Fruit fly (Drosophila melanogaster): ENCODE measurements around the gene tty.

The tty gene

dm6 chrX:21369149-21369988, 29.9 kb upstream of the tty start (continued):
- TF ChIP-seq CG17802 (tag; optimal IDR thresholded peaks at IDR 0.05) (no peak), BtbVII (GFP tag; optimal IDR thresholded peaks at IDR 0.05) (no peak)

- TF ChIP-seq pzg (GFP tag; optimal IDR thresholded peaks at IDR 0.05) (peak; percentile 17), BEAF-32 (GFP tag; optimal IDR thresholded peaks at IDR 0.05) (peak; percentile 4), CG7928 (GFP tag; optimal IDR thresholded peaks at IDR 0.05) (no peak), bbx (GFP tag; IDR thresholded peaks at IDR 0.05; ENCODE audit: partially characterized antibody) (no peak), ERR (GFP tag; optimal IDR thresholded peaks at IDR 0.05) (no peak), Hr78 (GFP tag; optimal IDR thresholded peaks at IDR 0.05) (peak in 1 of 2 experiments; percentile 66), CG10321 (GFP tag; IDR thresholded peaks at IDR 0.05) (peak; percentile 68), Aef1 (GFP tag; IDR thresholded peaks at IDR 0.05) (0 out of 3 replicates have a peak, but pooled peaks have one; percentile 23), ftz-f1 (GFP tag; optimal IDR thresholded peaks at IDR 0.05) (peak; percentile 98), CG7357 (GFP tag; IDR thresholded peaks at IDR 0.05) (0 out of 3 replicates have a peak, but pooled peaks have one; percentile 31), CG3847 (GFP tag; IDR thresholded peaks at IDR 0.05) (peak; percentile 20; the same call in 1 of the 2 replicates), sna (GFP tag; IDR thresholded peaks at IDR 0.05; ENCODE audit: partially characterized antibody) (0 out of 2 replicates have a peak, but pooled peaks have one; percentile 37), CG1233 (GFP tag; optimal IDR thresholded peaks at IDR 0.05) (no peak), kni (GFP tag; optimal IDR thresholded peaks at IDR 0.05) (peak; percentile 73), CG12769 (tag; optimal IDR thresholded peaks at IDR 0.05) (peak; percentile 43), ci (GFP tag; IDR thresholded peaks at IDR 0.05) (no peak), sima (GFP tag; optimal IDR thresholded peaks at IDR 0.05) (no peak), sob (GFP tag; IDR thresholded peaks at IDR 0.05) (0 out of 2 replicates have a peak, but pooled peaks have one; percentile 29), Sry-β (GFP tag; optimal IDR thresholded peaks at IDR 0.05) (no peak), hth (optimal IDR thresholded peaks at IDR 0.05) (no peak), CG13287 (GFP tag; IDR thresholded peaks at IDR 0.05; ENCODE audit: partially characterized antibody) (peak; percentile 20; the same call in 1 of the 2 replicates), Sry-δ (GFP tag; optimal IDR thresholded peaks at IDR 0.05) (peak; percentile 35), B-H2 (GFP tag; optimal IDR thresholded peaks at IDR 0.05) (peak; percentile 25), crp (GFP tag; optimal IDR thresholded peaks at IDR 0.05) (peak in 1 of 2 experiments; percentile 84), ase (GFP tag; IDR thresholded peaks at IDR 0.05) (0 out of 3 replicates have a peak, but pooled peaks have one; percentile 21), CHES-1-like (GFP tag; optimal IDR thresholded peaks at IDR 0.05) (no peak), Atf3 (GFP tag; optimal IDR thresholded peaks at IDR 0.05) (no peak), Ravus (GFP tag; IDR thresholded peaks at IDR 0.05) (no peak), PHDP (tag; optimal IDR thresholded peaks at IDR 0.05) (no peak), bsh (GFP tag; optimal IDR thresholded peaks at IDR 0.05) (peak in 1 of 2 experiments; percentile 30), CG2116 (GFP tag; optimal IDR thresholded peaks at IDR 0.05) (no peak), chinmo (GFP tag; IDR thresholded peaks at IDR 0.05; ENCODE audit: partially characterized antibody) (peak; percentile 98), phol (tag; optimal IDR thresholded peaks at IDR 0.05) (peak; percentile 4), Doc2 (GFP tag; IDR thresholded peaks at IDR 0.05) (no peak), Dbx (GFP tag; IDR thresholded peaks at IDR 0.05) (no peak), tap (tag; optimal IDR thresholded peaks at IDR 0.05) (no peak), Nf-YA (GFP tag; IDR thresholded peaks at IDR 0.05) (no peak), abd-A (tag; optimal IDR thresholded peaks at IDR 0.05) (no peak), stwl (tag; optimal IDR thresholded peaks at IDR 0.05) (peak; percentile 15), CG11723 (GFP tag; optimal IDR thresholded peaks at IDR 0.05) (no peak), CG32772 (GFP tag; IDR thresholded peaks at IDR 0.05) (0 out of 2 replicates have a peak, but pooled peaks have one; percentile 7), CG17612 (GFP tag; IDR thresholded peaks at IDR 0.05) (no peak), CG8290 (GFP tag; optimal IDR thresholded peaks at IDR 0.05) (no peak), CG8290 (tag; optimal IDR thresholded peaks at IDR 0.05) (peak in 1 of 2 experiments; percentile 56)
Measured at dm6 chrX:21368410-21368918, 29.0 kb upstream of the tty start.
